Worm (Caenorhabditis elegans) whole organism, late embryonic: ENCODE data around the gene srbc-40.

Experiments
- F13H6.1 ChIP-seq: sonication (generic microtip); optimal IDR thresholded peaks from 2 replicates; lab custom pipeline; 2016; ENCODE audit warnings: missing genetic modification characterization, missing compliant biosample characterization
- ceh-24 ChIP-seq: sonication (generic microtip); optimal IDR thresholded peaks from 2 replicates; lab custom pipeline; 2016; ENCODE audit warnings: mild to moderate bottlenecking, missing genetic modification characterization, missing compliant biosample characterization
- dmd-4 ChIP-seq: sonication (generic microtip); optimal IDR thresholded peaks from 2 replicates; lab custom pipeline; 2016; ENCODE audit warnings: borderline replicate concordance, missing genetic modification characterization, missing compliant biosample characterization
- dve-1 ChIP-seq: sonication (generic microtip); optimal IDR thresholded peaks from 2 replicates; lab custom pipeline; 2017; ENCODE audit warnings: antibody characterized with exemption, mild to moderate bottlenecking, missing genetic modification characterization, missing compliant biosample characterization
- fkh-6 ChIP-seq: sonication (generic microtip); optimal IDR thresholded peaks from 2 replicates; lab custom pipeline; 2016; ENCODE audit warnings: missing genetic modification characterization, missing compliant biosample characterization
- hlh-15 ChIP-seq: sonication (generic microtip); optimal IDR thresholded peaks from 2 replicates; lab custom pipeline; 2016; ENCODE audit warnings: missing genetic modification characterization, missing compliant biosample characterization
- npax-4 ChIP-seq: sonication (generic microtip); optimal IDR thresholded peaks from 2 replicates; lab custom pipeline; 2016; ENCODE audit warnings: missing genetic modification characterization, missing compliant biosample characterization
- pros-1 ChIP-seq: fragments of 150-350 bp; optimal IDR thresholded peaks from 2 replicates; lab custom pipeline; 2014; ENCODE audit warnings: missing biosample characterization, missing genetic modification reagents, missing genetic modification characterization
- zip-5 ChIP-seq: sonication (generic microtip); optimal IDR thresholded peaks from 2 replicates; lab custom pipeline; 2016; ENCODE audit warnings: missing genetic modification characterization, missing compliant biosample characterization

DNA sequence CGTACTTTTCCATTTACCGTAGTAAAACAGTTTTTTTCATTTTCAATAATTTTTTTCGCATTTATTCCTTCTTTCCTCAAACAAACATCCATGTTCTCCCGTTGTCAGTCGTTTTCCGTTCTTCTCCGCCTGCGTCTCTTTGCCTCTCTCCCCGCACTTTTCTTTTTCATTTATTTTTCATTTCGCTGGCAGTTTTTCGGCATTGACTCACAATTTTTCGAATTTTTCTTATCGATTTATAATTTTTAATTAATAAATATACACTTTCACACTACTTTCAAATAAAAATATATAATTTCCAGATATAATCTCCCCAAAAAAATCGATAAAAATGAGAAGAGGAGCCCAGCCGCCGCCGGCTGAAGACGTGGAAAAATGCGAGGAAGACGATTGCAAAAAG, 32.2 kb downstream of the srbc-40 start, which contains the start of gene H25P19.1:
- TF ChIP-seq ceh-24 (tag; lab: Kevin White, UChicago) (no peak), dve-1 (no peak), fkh-6 (tag; lab: Kevin White, UChicago) (no peak), hlh-15 (tag; lab: Kevin White, UChicago) (no peak), pros-1 (tag; lab: Kevin White, UChicago) (no peak), dmd-4 (tag; lab: Kevin White, UChicago) (no peak), zip-5 (no peak), npax-4 (tag; lab: Kevin White, UChicago) (no peak), F13H6.1 (tag; lab: Kevin White, UChicago) (no peak)
